Worm (Caenorhabditis elegans) whole organism, L4 larva: Measurements from ENCODE around the gene D1086.9.

Experiments used
- D1046.2 ChIP-seq: fragments of 200-800 bp; sonication (Bioruptor generic); IDR thresholded peaks from 2 replicates; pipeline ENCODE4 v1.3.6; 2022; ENCODE audit warnings: missing genetic modification characterization, missing compliant biosample characterization
- F26F4.8 ChIP-seq: fragments of 200-800 bp; sonication (Bioruptor generic); conservative IDR thresholded peaks from 2 replicates; pipeline ENCODE4 v1.3.6; 2022; ENCODE audit warnings: missing genetic modification characterization, missing compliant biosample characterization
- F49E8.2 ChIP-seq: sonication (generic microtip); optimal IDR thresholded peaks from 2 replicates; lab custom pipeline; 2016; ENCODE audit warnings: missing compliant biosample characterization, mild to moderate bottlenecking, missing genetic modification characterization, borderline replicate concordance
- Y105C5A.15 ChIP-seq: fragments of 200-800 bp; sonication (Bioruptor generic); IDR thresholded peaks from 2 replicates; pipeline ENCODE4 v1.3.6; 2022; ENCODE audit warnings: missing genetic modification characterization, missing compliant biosample characterization
- Y5F2A.4 ChIP-seq: fragments of 200-800 bp; sonication (Bioruptor generic); optimal IDR thresholded peaks from 2 replicates; lab custom pipeline; 2018; ENCODE audit warnings: mild to moderate bottlenecking, missing genetic modification characterization, missing compliant biosample characterization
- aha-1 ChIP-seq: fragments of 150-350 bp; peaks from one replicate; lab custom pipeline; 2014; ENCODE audit warnings: missing biosample characterization, missing genetic modification characterization
- arid-1 ChIP-seq: fragments of 200-800 bp; sonication (Bioruptor generic); conservative IDR thresholded peaks from 2 replicates; pipeline ENCODE4 v1.3.6; 2022; ENCODE audit warnings: missing genetic modification reagents, missing genetic modification characterization, missing compliant biosample characterization
- ceh-20 ChIP-seq: fragments of 200-800 bp; sonication (Bioruptor generic); IDR thresholded peaks from 2 replicates; pipeline ENCODE4 v1.3.6; 2022; ENCODE audit warnings: missing genetic modification reagents, missing genetic modification characterization, missing compliant biosample characterization
- ceh-28 ChIP-seq: fragments of 150-350 bp; optimal IDR thresholded peaks from 2 replicates; lab custom pipeline; 2014; ENCODE audit warnings: missing biosample characterization, missing genetic modification reagents, missing genetic modification characterization
- ceh-62 ChIP-seq: sonication (generic microtip); optimal IDR thresholded peaks from 2 replicates; lab custom pipeline; 2017; ENCODE audit warnings: missing biosample characterization, missing genetic modification characterization
- daf-19 ChIP-seq: fragments of 200-800 bp; sonication (Bioruptor generic); conservative IDR thresholded peaks from 2 replicates; pipeline ENCODE4 v1.3.6; 2022; ENCODE audit warnings: missing genetic modification characterization, missing compliant biosample characterization
- daf-8 ChIP-seq: fragments of 200-800 bp; sonication (Bioruptor generic); IDR thresholded peaks from 2 replicates; pipeline ENCODE4 v1.3.6; 2022; ENCODE audit warnings: missing genetic modification characterization, missing compliant biosample characterization
- dmd-6 ChIP-seq: fragments of 200-800 bp; sonication (Bioruptor generic); IDR thresholded peaks from 2 replicates; pipeline ENCODE4 v1.3.6; 2022; ENCODE audit warnings: missing genetic modification reagents, missing genetic modification characterization, missing compliant biosample characterization
- dmd-8 ChIP-seq: fragments of 200-800 bp; sonication (Bioruptor generic); IDR thresholded peaks from 2 replicates; pipeline ENCODE4 v1.3.6; 2022; ENCODE audit warnings: missing genetic modification characterization, missing compliant biosample characterization
- dmd-9 ChIP-seq: fragments of 200-800 bp; sonication (Bioruptor generic); IDR thresholded peaks from 2 replicates; pipeline ENCODE4 v1.3.6; 2022; ENCODE audit warnings: missing genetic modification reagents, missing genetic modification characterization, missing compliant biosample characterization
- dve-1 ChIP-seq: sonication (generic microtip); optimal IDR thresholded peaks from 2 replicates; lab custom pipeline; 2017; ENCODE audit warnings: antibody characterized with exemption, mild to moderate bottlenecking, missing genetic modification characterization, missing compliant biosample characterization; ENCODE audit not compliant: insufficient read depth
- egl-27 ChIP-seq: sonication (generic microtip); optimal IDR thresholded peaks from 3 replicates; lab custom pipeline; 2017; ENCODE audit warnings: missing biosample characterization, missing genetic modification reagents, missing genetic modification characterization
- fkh-10 ChIP-seq: fragments of 150-350 bp; optimal IDR thresholded peaks from 2 replicates; lab custom pipeline; 2014; ENCODE audit warnings: missing biosample characterization, missing genetic modification reagents, missing genetic modification characterization
- gei-8 ChIP-seq: fragments of 200-800 bp; sonication (Bioruptor generic); optimal IDR thresholded peaks from 2 replicates; lab custom pipeline; 2018; ENCODE audit warnings: mild to moderate bottlenecking, missing genetic modification characterization, missing compliant biosample characterization
- hif-1 ChIP-seq, 2 experiments: sonication (generic microtip); optimal IDR thresholded peaks; 2 replicates each; lab custom pipeline; 2016 to 2017; ENCODE audit warnings: missing compliant biosample characterization in 2 of 2, missing genetic modification characterization in 2 of 2, missing genetic modification reagents in 2 of 2, missing genotype in 2 of 2, mild to moderate bottlenecking in 1 of 2
- hlh-11 ChIP-seq: fragments of 200-800 bp; sonication (Bioruptor generic); optimal IDR thresholded peaks from 2 replicates; lab custom pipeline; 2018; ENCODE audit warnings: mild to moderate bottlenecking, missing genetic modification characterization, missing compliant biosample characterization
- hmg-1.1 ChIP-seq: fragments of 200-800 bp; sonication (Bioruptor generic); IDR thresholded peaks from 2 replicates; pipeline ENCODE4 v1.3.6; 2022; ENCODE audit warnings: missing genetic modification reagents, missing genetic modification characterization, missing compliant biosample characterization
- jun-1 ChIP-seq: fragments of 150-350 bp; optimal IDR thresholded peaks from 2 replicates; lab custom pipeline; 2014; ENCODE audit warnings: missing biosample characterization, missing genetic modification reagents, missing genetic modification characterization
- lin-13 ChIP-seq: fragments of 150-350 bp; optimal IDR thresholded peaks from 2 replicates; lab custom pipeline; 2014; ENCODE audit warnings: missing biosample characterization, missing genetic modification reagents, missing genetic modification characterization
- lin-38 ChIP-seq: fragments of 200-800 bp; sonication (Bioruptor generic); IDR thresholded peaks from 2 replicates; pipeline ENCODE4 v1.3.6; 2022; ENCODE audit warnings: missing genetic modification reagents, missing genetic modification characterization, missing compliant biosample characterization
- lin-39 ChIP-seq: fragments of 150-350 bp; optimal IDR thresholded peaks from 2 replicates; lab custom pipeline; 2014; ENCODE audit warnings: missing biosample characterization, missing genetic modification reagents, missing genetic modification characterization
- lir-3 ChIP-seq: sonication (generic microtip); optimal IDR thresholded peaks from 2 replicates; lab custom pipeline; 2016; ENCODE audit warnings: mild to moderate bottlenecking, missing genetic modification characterization, missing compliant biosample characterization
- lsy-2 ChIP-seq, 2 experiments: fragments of 150-350 bp in 1 of 2; sonication (generic microtip) in 1 of 2; optimal IDR thresholded peaks; 2 replicates each; lab custom pipeline; 2014 to 2017; ENCODE audit warnings: missing biosample characterization in 2 of 2, missing genetic modification characterization in 2 of 2
- madf-5 ChIP-seq, 2 experiments: fragments of 200-800 bp; sonication (Bioruptor generic); IDR thresholded peaks; 2 replicates each; pipeline ENCODE4 v1.3.6; 2022; ENCODE audit warnings: missing compliant biosample characterization in 2 of 2, missing genetic modification characterization in 2 of 2
- mep-1 ChIP-seq: fragments of 150-350 bp; sonication (generic microtip); optimal IDR thresholded peaks from 3 replicates; lab custom pipeline; 2014; ENCODE audit warnings: missing biosample characterization, missing genetic modification characterization
- mxl-2 ChIP-seq: fragments of 200-800 bp; sonication (Bioruptor generic); conservative IDR thresholded peaks from 2 replicates; pipeline ENCODE4 v1.3.6; 2022; ENCODE audit warnings: missing genetic modification reagents, missing genetic modification characterization, missing compliant biosample characterization
- mxl-3 ChIP-seq: fragments of 200-800 bp; sonication (Bioruptor generic); optimal IDR thresholded peaks from 2 replicates; lab custom pipeline; 2018; ENCODE audit warnings: mild to moderate bottlenecking, missing genetic modification characterization, missing compliant biosample characterization
- nhr-10 ChIP-seq: fragments of 150-350 bp; optimal IDR thresholded peaks from 2 replicates; lab custom pipeline; 2014; ENCODE audit warnings: missing biosample characterization, missing genetic modification characterization
- nhr-102 ChIP-seq: sonication (generic microtip); optimal IDR thresholded peaks from 2 replicates; lab custom pipeline; 2016; ENCODE audit warnings: mild to moderate bottlenecking, missing genetic modification characterization, moderate library complexity, missing compliant biosample characterization
- nhr-11 ChIP-seq: fragments of 150-350 bp; optimal IDR thresholded peaks from 2 replicates; lab custom pipeline; 2014; ENCODE audit warnings: missing biosample characterization, missing genetic modification characterization
- nhr-111 ChIP-seq: fragments of 200-800 bp; sonication (Bioruptor generic); optimal IDR thresholded peaks from 2 replicates; lab custom pipeline; 2018; ENCODE audit warnings: mild to moderate bottlenecking, missing genetic modification characterization, missing compliant biosample characterization
- nhr-28 ChIP-seq: fragments of 150-350 bp; optimal IDR thresholded peaks from 2 replicates; lab custom pipeline; 2014; ENCODE audit warnings: missing biosample characterization, missing genetic modification characterization
- nhr-48 ChIP-seq: sonication (generic microtip); optimal IDR thresholded peaks from 2 replicates; lab custom pipeline; 2016; ENCODE audit warnings: mild to moderate bottlenecking, missing genetic modification characterization, missing compliant biosample characterization
- nhr-6 ChIP-seq: fragments of 150-350 bp; optimal IDR thresholded peaks from 2 replicates; lab custom pipeline; 2014; ENCODE audit warnings: missing biosample characterization, missing genetic modification characterization
- nhr-77 ChIP-seq: fragments of 150-350 bp; optimal IDR thresholded peaks from 2 replicates; lab custom pipeline; 2014; ENCODE audit warnings: missing biosample characterization, missing genetic modification characterization
- rbr-2 ChIP-seq: sonication (generic microtip); optimal IDR thresholded peaks from 2 replicates; lab custom pipeline; 2016; ENCODE audit warnings: missing genotype, missing genetic modification characterization, missing compliant biosample characterization
- set-16 ChIP-seq: fragments of 200-800 bp; sonication (Bioruptor generic); IDR thresholded peaks from 2 replicates; pipeline ENCODE4 v1.3.6; 2022; ENCODE audit warnings: missing genetic modification reagents, missing genetic modification characterization, missing compliant biosample characterization
- spr-1 ChIP-seq: sonication (generic microtip); optimal IDR thresholded peaks from 2 replicates; lab custom pipeline; 2016; ENCODE audit warnings: mild to moderate bottlenecking, missing genetic modification characterization, missing compliant biosample characterization
- unc-130 ChIP-seq: sonication (generic microtip); optimal IDR thresholded peaks from 2 replicates; lab custom pipeline; 2016; ENCODE audit warnings: missing genetic modification reagents, missing genetic modification characterization, missing compliant biosample characterization
- unc-62 ChIP-seq, 3 experiments: fragments of 150-350 bp in 1 of 3; sonication (generic microtip); optimal IDR thresholded peaks in 2 of 3; peaks in 1 of 3; 1 replicate in 1 of 3; 2 replicates in 2 of 3; lab custom pipeline; 2014 to 2017; ENCODE audit warnings: missing biosample characterization in 3 of 3, missing genetic modification characterization in 3 of 3, missing genetic modification reagents in 3 of 3, missing genotype in 1 of 3
- vab-7 ChIP-seq: fragments of 200-800 bp; sonication (Bioruptor generic); IDR thresholded peaks from 2 replicates; pipeline ENCODE4 v1.3.6; 2022; ENCODE audit warnings: missing genetic modification reagents, missing genetic modification characterization, missing compliant biosample characterization
- zfp-3 ChIP-seq: fragments of 200-800 bp; sonication (Bioruptor generic); conservative IDR thresholded peaks from 2 replicates; pipeline ENCODE4 v1.3.6; 2022; ENCODE audit warnings: missing genetic modification reagents, missing genetic modification characterization, missing compliant biosample characterization
- zip-2 ChIP-seq: fragments of 150-350 bp; optimal IDR thresholded peaks from 2 replicates; lab custom pipeline; 2014; ENCODE audit warnings: missing biosample characterization, missing genetic modification characterization
- ztf-11 ChIP-seq: fragments of 150-350 bp; optimal IDR thresholded peaks from 2 replicates; lab custom pipeline; 2014; ENCODE audit warnings: missing biosample characterization, missing genetic modification characterization
- ztf-7 ChIP-seq: fragments of 150-350 bp; optimal IDR thresholded peaks from 2 replicates; lab custom pipeline; 2014; ENCODE audit warnings: missing biosample characterization, missing genetic modification characterization

Gene D1086.9

DNA sequence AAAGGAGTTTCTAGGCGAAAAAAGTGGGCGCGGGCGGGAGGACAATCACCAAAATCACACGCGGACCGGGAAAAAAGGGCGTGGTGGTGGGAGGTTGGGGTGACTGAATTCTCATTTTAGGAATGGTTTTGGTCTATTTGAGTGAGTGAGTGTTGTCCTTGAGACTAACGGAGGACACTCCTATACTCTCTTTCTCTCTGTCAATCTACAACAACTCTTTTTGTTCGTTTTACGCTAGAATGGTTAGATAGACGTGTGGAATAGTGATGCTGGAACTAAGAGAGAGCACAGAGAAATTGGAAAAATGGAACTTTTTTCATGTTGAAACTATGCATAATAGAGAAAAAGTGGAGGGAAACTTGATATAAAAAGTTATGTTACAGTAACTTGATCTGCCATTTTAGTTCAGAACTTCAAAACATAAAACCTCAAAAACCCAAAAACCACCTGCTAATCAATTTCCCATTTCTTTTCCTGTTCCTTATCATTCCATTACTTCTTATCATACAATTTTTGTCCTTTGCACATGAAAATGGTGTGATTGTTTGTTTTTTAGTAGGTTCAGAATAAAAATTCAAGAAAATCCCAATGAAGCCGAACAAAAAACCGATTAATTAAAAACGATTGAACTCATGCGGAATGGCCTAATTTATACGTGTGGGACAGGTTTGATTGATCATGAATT lies 30.8 kb downstream of the D1086.9 start (continued):
- no peak for TF ChIP-seq lsy-2 (tag; optimal IDR thresholded peaks at IDR 0.05; lab: Kevin White, UChicago)
- TF ChIP-seq Y105C5A.15 = no peak
- no peak for TF ChIP-seq lir-3 (tag; lab: Kevin White, UChicago)
- TF ChIP-seq Y5F2A.4 (GFP tag; lab: Kevin White, UChicago) = no peak
- no peak for TF ChIP-seq lin-38 (GFP tag; lab: Robert Waterston, UW)
- no peak for TF ChIP-seq D1046.2 (GFP tag; lab: Robert Waterston, UW)
- peak; percentile 48 for TF ChIP-seq nhr-77
- TF ChIP-seq arid-1 (GFP tag; lab: Robert Waterston, UW) = no peak
- TF ChIP-seq ztf-7 (tag; lab: Kevin White, UChicago) = no peak
- TF ChIP-seq ceh-28 = no peak
- no peak for TF ChIP-seq ceh-20 (GFP tag; lab: Robert Waterston, UW)
- TF ChIP-seq hmg-1.1 = no peak
- TF ChIP-seq aha-1 (tag; lab: Kevin White, UChicago) = peak; percentile 76
- TF ChIP-seq gei-8 (GFP tag; lab: Kevin White, UChicago) = no peak
- no peak for TF ChIP-seq zfp-3 (GFP tag; lab: Robert Waterston, UW)
- no peak for TF ChIP-seq nhr-10
- no peak for TF ChIP-seq dmd-8 (GFP tag; lab: Robert Waterston, UW)
- TF ChIP-seq hlh-11 (tag; lab: Kevin White, UChicago) = peak; percentile 36
- TF ChIP-seq daf-19 (GFP tag; lab: Robert Waterston, UW) = no peak
- no peak for TF ChIP-seq jun-1 (tag; lab: Kevin White, UChicago)
- TF ChIP-seq F26F4.8 (GFP tag; lab: Robert Waterston, UW) = no peak
- no peak for TF ChIP-seq F49E8.2 (tag; lab: Kevin White, UChicago)
- no peak for TF ChIP-seq dmd-9 (GFP tag; lab: Robert Waterston, UW)
- TF ChIP-seq mxl-2 (GFP tag; lab: Robert Waterston, UW) = no peak
- no peak for TF ChIP-seq nhr-111 (GFP tag; lab: Kevin White, UChicago)
- no peak for TF ChIP-seq nhr-102 (tag; lab: Kevin White, UChicago)
- no peak for TF ChIP-seq vab-7 (GFP tag; lab: Robert Waterston, UW)
- no peak for TF ChIP-seq lin-13 (GFP tag; lab: Kevin White, UChicago)
- peak; percentile 72 for TF ChIP-seq dmd-6 (GFP tag; lab: Robert Waterston, UW)
- peak; percentile 57 for TF ChIP-seq nhr-28 (tag; lab: Kevin White, UChicago)
- TF ChIP-seq lin-39 (tag; lab: Kevin White, UChicago) = no peak
- no peak for TF ChIP-seq ceh-62 (tag; lab: Kevin White, UChicago)
- no peak for TF ChIP-seq zip-2
- TF ChIP-seq spr-1 = no peak
- 0 out of 4 replicates have a peak, but pooled peaks of 1 of the 2 experiments have one; percentile 13 for TF ChIP-seq madf-5 (GFP tag; IDR thresholded peaks at IDR 0.05; lab: Robert Waterston, UW)
- TF ChIP-seq daf-8 (GFP tag; lab: Robert Waterston, UW) = no peak

DNA sequence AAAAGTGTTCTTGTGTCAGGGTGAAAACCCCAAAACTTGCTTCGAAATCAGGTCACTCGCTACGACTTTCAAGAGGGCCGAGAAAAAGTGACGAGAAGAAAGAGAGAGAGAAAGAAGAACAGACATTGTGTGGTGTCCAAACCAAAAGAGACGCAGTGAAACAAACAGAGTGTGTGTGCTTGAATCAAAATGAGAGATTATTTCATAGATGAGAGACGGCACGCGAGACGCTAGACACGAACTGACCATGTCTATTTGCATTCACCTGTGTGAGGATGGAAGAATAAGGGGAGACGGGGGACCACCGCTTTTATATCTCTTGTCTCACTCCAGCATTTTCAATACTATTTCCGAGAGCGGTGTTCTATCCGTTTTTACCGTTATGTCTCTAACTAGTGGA lies 32.1 kb downstream of the D1086.9 start:
- TF ChIP-seq nhr-48 (tag; lab: Kevin White, UChicago) (peak; percentile 53), aha-1 (tag; lab: Kevin White, UChicago) (peak; percentile 84), nhr-28 (tag; lab: Kevin White, UChicago) (peak; percentile 83), egl-27 (tag; lab: Kevin White, UChicago) (no peak), nhr-11 (tag; lab: Kevin White, UChicago) (peak; percentile 54), mxl-3 (peak; percentile 81), unc-62 (GFP tag; optimal IDR thresholded peaks at IDR 0.05 in 1 of 2; lab: Kevin White, UChicago) (peak in 1 of 2 experiments; percentile 74), unc-62 (tag; optimal IDR thresholded peaks at IDR 0.05; lab: Kevin White, UChicago) (no peak), dve-1 (tag; lab: Kevin White, UChicago) (peak; percentile 65), set-16 (no peak), nhr-77 (peak; percentile 61), hmg-1.1 (peak; percentile 62), nhr-6 (tag; lab: Kevin White, UChicago) (peak; percentile 97), fkh-10 (GFP tag; lab: Kevin White, UChicago) (no peak), gei-8 (GFP tag; lab: Kevin White, UChicago) (no peak), unc-130 (GFP tag; lab: Kevin White, UChicago) (no peak), ztf-11 (tag; lab: Kevin White, UChicago) (no peak), rbr-2 (tag; lab: Kevin White, UChicago) (peak; percentile 58), mep-1 (tag; lab: Kevin White, UChicago) (peak; percentile 78), ceh-20 (GFP tag; lab: Robert Waterston, UW) (no peak), hif-1 (tag; optimal IDR thresholded peaks at IDR 0.05; lab: Kevin White, UChicago) (no peak), nhr-102 (tag; lab: Kevin White, UChicago) (peak; percentile 4), daf-19 (GFP tag; lab: Robert Waterston, UW) (no peak)
